Worm (Caenorhabditis elegans): Measurements from ENCODE around the gene K08E5.1.

ce11 chrIII:10154993-10155392, 8.4 kb upstream of the K08E5.1 start:
- TF ChIP-seq B0310.2 (tag; optimal IDR thresholded peaks at IDR 0.05), result no peak
- no peak for TF ChIP-seq F13C5.2 (tag; optimal IDR thresholded peaks at IDR 0.05)
- TF ChIP-seq ama-1 (optimal IDR thresholded peaks at IDR 0.05), result no peak
- TF ChIP-seq hmbx-1 (tag; optimal IDR thresholded peaks at IDR 0.05), result no peak
- TF ChIP-seq hnd-1 (tag; optimal IDR thresholded peaks at IDR 0.05), result no peak
- no peak for TF ChIP-seq ets-7 (tag; optimal IDR thresholded peaks at IDR 0.05)
- no peak for TF ChIP-seq tra-4 (tag; optimal IDR thresholded peaks at IDR 0.05)
- no peak for TF ChIP-seq flt-1 (GFP tag; IDR thresholded peaks at IDR 0.05)
- TF ChIP-seq hmg-4 (GFP tag; optimal IDR thresholded peaks at IDR 0.05), result no peak
- TF ChIP-seq aly-1 (tag; optimal IDR thresholded peaks at IDR 0.05), result no peak
- no peak for TF ChIP-seq sea-1 (GFP tag; conservative IDR thresholded peaks at IDR 0.05)
